Fruit fly (Drosophila melanogaster): ENCODE measurements around the gene Usp30.

The Usp30 gene

DNA sequence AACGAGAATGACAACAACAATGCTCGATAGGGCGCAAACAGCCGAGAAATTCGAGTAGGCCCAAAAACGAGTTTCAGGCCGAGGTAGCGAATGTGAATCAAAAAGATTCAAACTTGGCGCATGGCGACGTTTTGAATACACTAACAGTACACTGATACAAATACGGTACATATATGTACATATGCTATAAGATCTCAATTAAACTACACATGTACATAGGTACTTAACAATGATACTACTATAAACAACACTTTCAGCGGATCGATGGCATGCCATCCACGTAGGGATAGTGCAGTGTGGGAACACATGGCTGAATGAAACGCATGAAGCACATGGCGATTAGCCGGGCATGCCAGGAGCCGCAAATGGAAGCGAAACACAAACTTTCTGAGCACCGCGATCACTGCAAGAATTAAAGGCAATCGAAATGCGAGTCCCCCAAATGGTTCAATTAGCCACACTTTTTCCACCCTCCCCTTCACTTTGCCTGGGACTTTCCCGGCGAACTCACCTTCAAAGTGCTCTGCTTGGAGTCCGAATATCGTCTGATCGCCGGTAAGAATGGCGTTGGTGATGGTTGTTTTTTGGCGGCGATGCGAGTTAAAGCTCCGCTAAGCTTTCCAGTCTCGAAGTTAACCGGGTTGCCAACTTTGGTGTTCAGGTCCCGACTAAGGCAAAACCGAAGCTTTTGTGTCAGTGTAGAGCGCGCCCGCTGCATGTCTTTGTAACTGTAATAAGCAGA lies 36.3 kb upstream of the Usp30 start (continued):
- TF ChIP-seq CG31627 (GFP tag; optimal IDR thresholded peaks at IDR 0.05) (peak; percentile 18), cyc (GFP tag; optimal IDR thresholded peaks at IDR 0.05) (no peak), OdsH (GFP tag; optimal IDR thresholded peaks at IDR 0.05) (no peak), achi (GFP tag; optimal IDR thresholded peaks at IDR 0.05) (no peak), CG32006 (GFP tag; optimal IDR thresholded peaks at IDR 0.05) (peak; percentile 45), CG8119 (GFP tag; IDR thresholded peaks at IDR 0.05) (no peak; the same call in 1 of the 3 replicates), pdm3 (GFP tag; optimal IDR thresholded peaks at IDR 0.05) (no peak), CG34406 (GFP tag; optimal IDR thresholded peaks at IDR 0.05) (no peak), CG8319 (GFP tag; optimal IDR thresholded peaks at IDR 0.05) (no peak)

DNA sequence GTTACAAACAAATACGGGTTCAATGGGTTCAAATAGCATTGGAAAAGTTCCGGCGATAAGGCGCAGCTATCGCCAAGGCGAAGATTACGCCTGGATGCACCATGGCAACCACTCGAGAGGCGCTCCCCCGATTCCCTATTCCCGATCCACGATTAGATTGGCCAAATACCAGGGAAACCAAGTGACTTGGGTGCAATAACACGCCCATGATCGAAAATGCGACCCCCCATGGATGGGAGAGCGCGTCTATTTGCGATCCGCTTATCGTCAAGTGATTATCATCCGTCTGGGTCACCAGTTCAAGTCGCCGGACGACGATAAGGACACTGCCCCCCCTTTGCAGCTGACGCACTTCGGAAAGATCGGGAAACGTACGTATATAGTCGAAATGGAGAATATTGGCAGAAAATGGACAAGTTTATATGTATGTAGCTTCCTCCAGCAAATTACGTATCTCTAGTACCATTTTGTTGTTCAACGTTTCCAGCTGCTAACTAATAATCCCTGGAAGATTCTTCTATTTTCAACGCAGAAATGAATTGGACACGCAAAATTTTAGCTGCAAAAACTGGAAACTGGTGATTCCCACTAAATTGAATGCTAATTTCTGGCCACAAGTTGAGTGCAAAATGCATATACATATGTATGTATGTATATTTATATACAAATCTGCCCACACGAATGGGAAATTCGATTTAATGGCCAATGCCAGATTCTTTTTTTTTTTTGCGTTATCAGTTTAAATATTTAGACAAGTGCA lies 35.6 kb upstream of the Usp30 start:
- TF ChIP-seq dsx (GFP tag; optimal IDR thresholded peaks at IDR 0.05; ENCODE audit: poor library complexity, severe bottlenecking) (no peak), svp (GFP tag) (peak; percentile 99), cyc (GFP tag; optimal IDR thresholded peaks at IDR 0.05) (no peak), lz (GFP tag; optimal IDR thresholded peaks at IDR 0.05) (no peak), Eip78C (GFP tag) (peak; percentile 6), CG6808 (GFP tag; optimal IDR thresholded peaks at IDR 0.05) (no peak), CG3032 (tag; optimal IDR thresholded peaks at IDR 0.05) (no peak), CG6163 (GFP tag; IDR thresholded peaks at IDR 0.05) (no peak), ss (GFP tag; optimal IDR thresholded peaks at IDR 0.05) (no peak), CG10631 (GFP tag; optimal IDR thresholded peaks at IDR 0.05) (no peak)

DNA sequence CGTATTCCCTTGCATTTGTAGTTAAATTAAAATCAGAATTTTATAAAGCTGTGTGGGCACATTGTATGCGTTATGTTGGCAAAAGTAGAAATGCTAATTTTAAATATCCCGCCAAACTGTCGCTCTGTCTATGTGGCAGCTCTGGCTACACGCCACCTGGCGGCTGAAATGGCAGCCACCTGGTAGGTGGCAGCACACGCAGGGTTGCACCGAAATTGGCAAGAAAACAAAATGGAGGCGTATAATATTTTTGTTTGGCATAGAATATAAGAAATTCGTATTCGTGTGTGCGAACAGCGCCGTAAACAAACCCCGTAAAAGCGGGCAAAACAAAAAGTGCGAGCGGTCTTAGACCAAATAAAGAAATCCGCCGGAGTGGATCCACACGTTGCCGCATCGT lies 28.3 kb upstream of the Usp30 start, which contains the start of gene CG12236:
Gene CG12236, plus strand, starts transcription at position 220 of the 400 bp plus-strand sequence.
- no peak for TF ChIP-seq CG11762 (GFP tag; optimal IDR thresholded peaks at IDR 0.05; ENCODE audit: insufficient read depth)
- TF ChIP-seq Eip93F (GFP tag; optimal IDR thresholded peaks at IDR 0.05), result no peak
- peak; percentile 39 for TF ChIP-seq topi (GFP tag; optimal IDR thresholded peaks at IDR 0.05)
- peak; percentile 24 for TF ChIP-seq Met (GFP tag; optimal IDR thresholded peaks at IDR 0.05)
- no peak for TF ChIP-seq Gug (GFP tag; IDR thresholded peaks at IDR 0.05)
- peak; percentile 43 for TF ChIP-seq Eip75B (GFP tag; optimal IDR thresholded peaks at IDR 0.05)
- no peak for TF ChIP-seq CG34406 (GFP tag; optimal IDR thresholded peaks at IDR 0.05)
- peak; percentile 20 for TF ChIP-seq Blimp-1 (GFP tag; optimal IDR thresholded peaks at IDR 0.05)
- peak; percentile 43 for TF ChIP-seq Hr39 (GFP tag; optimal IDR thresholded peaks at IDR 0.05)
- no peak for TF ChIP-seq Smox (GFP tag; optimal IDR thresholded peaks at IDR 0.05)
- TF ChIP-seq pdm3 (GFP tag; optimal IDR thresholded peaks at IDR 0.05), result no peak
- TF ChIP-seq spab (GFP tag; optimal IDR thresholded peaks at IDR 0.05), result no peak
- no peak for TF ChIP-seq CG8319 (GFP tag; optimal IDR thresholded peaks at IDR 0.05)
- TF ChIP-seq lz (GFP tag; optimal IDR thresholded peaks at IDR 0.05), result peak; percentile 15
- no peak for TF ChIP-seq Ets96B (tag; optimal IDR thresholded peaks at IDR 0.05)
- no peak for TF ChIP-seq CG9139 (GFP tag; optimal IDR thresholded peaks at IDR 0.05)
- peak; percentile 26 for TF ChIP-seq CG3032 (tag; optimal IDR thresholded peaks at IDR 0.05)
- TF ChIP-seq cyc (GFP tag; optimal IDR thresholded peaks at IDR 0.05), result peak; percentile 48
- TF ChIP-seq CG15336 (GFP tag; IDR thresholded peaks at IDR 0.05), result no peak
- no peak for TF ChIP-seq CG16779 (tag; optimal IDR thresholded peaks at IDR 0.05)
- no peak for TF ChIP-seq CG4318 (GFP tag; optimal IDR thresholded peaks at IDR 0.05)
- no peak for TF ChIP-seq salr (GFP tag; optimal IDR thresholded peaks at IDR 0.05)
- TF ChIP-seq CG32006 (GFP tag; optimal IDR thresholded peaks at IDR 0.05), result no peak
- TF ChIP-seq ss (GFP tag; optimal IDR thresholded peaks at IDR 0.05), result no peak
- no peak for TF ChIP-seq CG11294 (GFP tag; IDR thresholded peaks at IDR 0.05)
- peak; percentile 15 for TF ChIP-seq dsx (GFP tag; optimal IDR thresholded peaks at IDR 0.05; ENCODE audit: poor library complexity, severe bottlenecking)
- TF ChIP-seq CG6808 (GFP tag; optimal IDR thresholded peaks at IDR 0.05), result peak; percentile 21
- peak; percentile 48 for TF ChIP-seq Eip78C (GFP tag)
- TF ChIP-seq CG31627 (GFP tag; optimal IDR thresholded peaks at IDR 0.05), result peak; percentile 35
- TF ChIP-seq esn (GFP tag; optimal IDR thresholded peaks at IDR 0.05), result peak; percentile 41
- TF ChIP-seq CG6792 (GFP tag; optimal IDR thresholded peaks at IDR 0.05), result no peak
- TF ChIP-seq CG8119 (GFP tag; IDR thresholded peaks at IDR 0.05), result no peak
- peak; percentile 54 for TF ChIP-seq CG1621 (tag; optimal IDR thresholded peaks at IDR 0.05)
- peak; percentile 33 for TF ChIP-seq CG3919 (GFP tag; optimal IDR thresholded peaks at IDR 0.05)
- TF ChIP-seq Sox14 (GFP tag; optimal IDR thresholded peaks at IDR 0.05), result peak; percentile 46
- TF ChIP-seq eg (GFP tag; IDR thresholded peaks at IDR 0.05), result 0 out of 3 replicates have a peak, but pooled peaks have one; percentile 32
- no peak for TF ChIP-seq dac (GFP tag; optimal IDR thresholded peaks at IDR 0.05)
